Worm (Caenorhabditis elegans) whole organism, midembryonic: ENCODE results near the gene zzz-1.

Experiments used
- T22C8.4 ChIP-seq: fragments of 200-800 bp; sonication (Bioruptor generic); IDR thresholded peaks from 2 replicates; pipeline ENCODE4 v1.3.6; 2022; ENCODE audit warnings: missing genetic modification characterization, missing compliant biosample characterization
- cog-1 ChIP-seq: sonication (generic microtip); optimal IDR thresholded peaks from 2 replicates; lab custom pipeline; 2016; ENCODE audit warnings: missing genetic modification characterization, missing compliant biosample characterization
- flt-1 ChIP-seq: fragments of 200-800 bp; sonication (Bioruptor generic); IDR thresholded peaks from 2 replicates; pipeline ENCODE4 v1.3.6; 2022; ENCODE audit warnings: missing genetic modification characterization, missing compliant biosample characterization
- klf-2 ChIP-seq: fragments of 200-800 bp; sonication (Bioruptor generic); conservative IDR thresholded peaks from 2 replicates; pipeline ENCODE4 v1.3.6; 2022; ENCODE audit warnings: missing genetic modification reagents, missing genetic modification characterization, missing compliant biosample characterization
- med-1 ChIP-seq: sonication (generic microtip); optimal IDR thresholded peaks from 2 replicates; lab custom pipeline; 2017; ENCODE audit warnings: missing genetic modification characterization, mild to moderate bottlenecking, missing compliant biosample characterization, antibody characterized with exemption, missing genetic modification reagents; ENCODE audit not compliant: insufficient read depth
- ref-1 ChIP-seq: fragments of 200-800 bp; sonication (Bioruptor generic); conservative IDR thresholded peaks from 2 replicates; pipeline ENCODE4 v1.3.6; 2022; ENCODE audit warnings: missing genetic modification reagents, missing genetic modification characterization, missing compliant biosample characterization
- ztf-23 ChIP-seq: fragments of 200-800 bp; sonication (Bioruptor generic); IDR thresholded peaks from 2 replicates; pipeline ENCODE4 v1.3.6; 2022; ENCODE audit warnings: missing genetic modification reagents, missing genetic modification characterization, missing compliant biosample characterization
- ztf-29 ChIP-seq: fragments of 200-800 bp; sonication (Bioruptor generic); IDR thresholded peaks from 2 replicates; pipeline ENCODE4 v1.3.6; 2022; ENCODE audit warnings: missing genetic modification reagents, missing genetic modification characterization, missing compliant biosample characterization

ce11 chrV:10925658-10926057, 16.7 kb upstream of the zzz-1 start:
- TF ChIP-seq T22C8.4 (GFP tag; lab: Robert Waterston, UW): no peak
- TF ChIP-seq klf-2 (GFP tag; lab: Robert Waterston, UW): no peak
- TF ChIP-seq cog-1: no peak
- no peak for TF ChIP-seq flt-1 (GFP tag; lab: Robert Waterston, UW)
- TF ChIP-seq ztf-29 (GFP tag; lab: Robert Waterston, UW): no peak
- no peak for TF ChIP-seq med-1 (GFP tag; lab: Kevin White, UChicago)
- TF ChIP-seq ztf-23 (GFP tag; lab: Robert Waterston, UW): no peak
- no peak for TF ChIP-seq ref-1 (GFP tag; lab: Robert Waterston, UW)
